Worm (Caenorhabditis elegans): ENCODE measurements around the gene R10H10.3.

Gene R10H10.3

ce11 chrIV:10425129-10425528 lies 36.8 kb downstream of the R10H10.3 start (continued):
- TF ChIP-seq ceh-63 (GFP tag; optimal IDR thresholded peaks at IDR 0.05), result no peak
- peak; percentile 1 for TF ChIP-seq swsn-7 (tag; optimal IDR thresholded peaks at IDR 0.05)
- TF ChIP-seq lir-3 (tag; optimal IDR thresholded peaks at IDR 0.05; ENCODE audit: poor library complexity), result no peak
- no peak for TF ChIP-seq mab-9 (GFP tag; IDR thresholded peaks at IDR 0.05)
- no peak for TF ChIP-seq zip-4 (GFP tag; optimal IDR thresholded peaks at IDR 0.05)
- TF ChIP-seq rnt-1 (tag; optimal IDR thresholded peaks at IDR 0.05), result peak; percentile 49
- TF ChIP-seq dsc-1 (tag; optimal IDR thresholded peaks at IDR 0.05), result no peak
- no peak for TF ChIP-seq nhr-85 (tag)
- TF ChIP-seq lin-13 (GFP tag; optimal IDR thresholded peaks at IDR 0.05), result no peak
- TF ChIP-seq egl-27 (tag; optimal IDR thresholded peaks at IDR 0.05), result no peak
- no peak for TF ChIP-seq unc-98 (GFP tag; IDR thresholded peaks at IDR 0.05)
- TF ChIP-seq ceh-88 (GFP tag; IDR thresholded peaks at IDR 0.05), result no peak
- no peak for TF ChIP-seq sox-4 (tag; optimal IDR thresholded peaks at IDR 0.05)
- peak; percentile 25 for TF ChIP-seq fkh-10 (GFP tag; optimal IDR thresholded peaks at IDR 0.05)
- no peak for TF ChIP-seq elt-3 (tag; optimal IDR thresholded peaks at IDR 0.05)
- TF ChIP-seq ceh-82 (tag; optimal IDR thresholded peaks at IDR 0.05), result peak in 1 of 3 experiments; percentile 5
- no peak for TF ChIP-seq ztf-4 (tag; optimal IDR thresholded peaks at IDR 0.05)
- TF ChIP-seq unc-30 (tag; optimal IDR thresholded peaks at IDR 0.05), result no peak
- no peak for TF ChIP-seq nhr-77 (tag; optimal IDR thresholded peaks at IDR 0.05)
- TF ChIP-seq pag-3 (tag; optimal IDR thresholded peaks at IDR 0.05; ENCODE audit: borderline replicate concordance, insufficient read depth), result no peak
- no peak for TF ChIP-seq ets-5 (GFP tag; IDR thresholded peaks at IDR 0.05)
- peak; percentile 5 for TF ChIP-seq skn-1 (tag; optimal IDR thresholded peaks at IDR 0.05)
- TF ChIP-seq alr-1 (tag; optimal IDR thresholded peaks at IDR 0.05; ENCODE audit: borderline replicate concordance), result no peak
- TF ChIP-seq elt-2 (tag; optimal IDR thresholded peaks at IDR 0.05), result no peak
- TF ChIP-seq lsy-2 (tag; optimal IDR thresholded peaks at IDR 0.05), result peak; percentile 19 to 61
- no peak for TF ChIP-seq F16B12.6 (tag; optimal IDR thresholded peaks at IDR 0.05)
- TF ChIP-seq grh-1 (GFP tag; IDR thresholded peaks at IDR 0.05), result no peak
- no peak for TF ChIP-seq nhr-12 (tag; optimal IDR thresholded peaks at IDR 0.05)
- no peak for TF ChIP-seq lin-15B (tag; optimal IDR thresholded peaks at IDR 0.05)
- TF ChIP-seq snu-23 (GFP tag; optimal IDR thresholded peaks at IDR 0.05), result peak; percentile 50
- no peak for TF ChIP-seq C16A3.4 (tag; optimal IDR thresholded peaks at IDR 0.05)
- no peak for TF ChIP-seq nhr-47 (tag; optimal IDR thresholded peaks at IDR 0.05)
- TF ChIP-seq irx-1 (tag; optimal IDR thresholded peaks at IDR 0.05), result no peak
- TF ChIP-seq efl-3 (GFP tag; optimal IDR thresholded peaks at IDR 0.05), result no peak
- TF ChIP-seq nhr-19 (GFP tag; conservative IDR thresholded peaks at IDR 0.05), result no peak
- no peak for TF ChIP-seq mef-2 (tag; optimal IDR thresholded peaks at IDR 0.05)
- no peak for TF ChIP-seq nhr-28 (tag; optimal IDR thresholded peaks at IDR 0.05)
- TF ChIP-seq aha-1 (tag; optimal IDR thresholded peaks at IDR 0.05), result no peak
- TF ChIP-seq unc-130 (tag; optimal IDR thresholded peaks at IDR 0.05), result no peak
- peak in 2 of 3 experiments; percentile 36 to 39 for TF ChIP-seq dpl-1 (GFP tag; optimal IDR thresholded peaks at IDR 0.05)
- no peak for TF ChIP-seq tlp-1 (tag; optimal IDR thresholded peaks at IDR 0.05)

ce11 chrIV:10429129-10429528 lies 40.8 kb downstream of the R10H10.3 start, which contains the start of gene F13B12.2:
F13B12.2 (minus strand) TSS chrIV:10429130.
- TF ChIP-seq tbx-2 (tag; optimal IDR thresholded peaks at IDR 0.05) (no peak), ceh-8 (GFP tag; optimal IDR thresholded peaks at IDR 0.05) (peak; percentile 91), isw-1 (GFP tag; IDR thresholded peaks at IDR 0.05) (no peak), ceh-63 (GFP tag; optimal IDR thresholded peaks at IDR 0.05) (no peak), hlh-4 (tag; optimal IDR thresholded peaks at IDR 0.05) (no peak), sup-37 (GFP tag; optimal IDR thresholded peaks at IDR 0.05) (no peak), pax-3 (tag; optimal IDR thresholded peaks at IDR 0.05) (no peak), tlp-1 (tag; optimal IDR thresholded peaks at IDR 0.05) (no peak), unc-62 (GFP tag; optimal IDR thresholded peaks at IDR 0.05) (no peak), dsc-1 (tag; optimal IDR thresholded peaks at IDR 0.05) (no peak), elt-2 (tag; optimal IDR thresholded peaks at IDR 0.05) (peak; percentile 6), aly-2 (tag; optimal IDR thresholded peaks at IDR 0.05) (no peak), lin-14 (GFP tag; optimal IDR thresholded peaks at IDR 0.05) (peak; percentile 12)
